Fruit fly (Drosophila melanogaster) whole organism, pupa: ENCODE data around the gene CG11403.

Source experiments
- CG10348 ChIP-seq: fragments of 200-800 bp; sonication (Bioruptor generic); IDR thresholded peaks from 2 replicates; pipeline ENCODE4 v1.3.6; 2022; ENCODE audit warnings: missing biosample characterization, missing genetic modification characterization
- CG12605 ChIP-seq: fragments of 200-800 bp; sonication (Bioruptor generic); IDR thresholded peaks from 2 replicates; pipeline ENCODE4 v1.3.6; 2022; ENCODE audit warnings: missing biosample characterization, missing genetic modification characterization
- CG13204 ChIP-seq: fragments of 200-800 bp; sonication (Bioruptor generic); optimal IDR thresholded peaks from 2 replicates; lab custom pipeline; 2018; ENCODE audit warnings: missing biosample characterization, mild to moderate bottlenecking, missing genetic modification characterization, moderate library complexity
- CG14655 ChIP-seq: fragments of 200-800 bp; sonication (Bioruptor generic); optimal IDR thresholded peaks from 3 replicates; lab custom pipeline; 2017; ENCODE audit warnings: mild to moderate bottlenecking, missing biosample characterization, missing genetic modification reagents, missing genetic modification characterization
- CG15710 ChIP-seq: fragments of 200-800 bp; sonication (Bioruptor generic); optimal IDR thresholded peaks from 2 replicates; lab custom pipeline; 2018; ENCODE audit warnings: missing biosample characterization, mild to moderate bottlenecking, missing genetic modification characterization, moderate library complexity
- CG17806 ChIP-seq: fragments of 200-800 bp; sonication (Bioruptor generic); optimal IDR thresholded peaks from 2 replicates; lab custom pipeline; 2018; ENCODE audit warnings: missing biosample characterization, mild to moderate bottlenecking, missing genetic modification characterization, moderate library complexity
- CG32121 ChIP-seq: fragments of 200-800 bp; sonication (Bioruptor generic); IDR thresholded peaks from 2 replicates; pipeline ENCODE4 v1.3.6; 2022; ENCODE audit warnings: missing biosample characterization, missing genetic modification characterization
- CG34367 ChIP-seq: fragments of 200-800 bp; sonication (Bioruptor generic); optimal IDR thresholded peaks from 2 replicates; lab custom pipeline; 2018; ENCODE audit warnings: missing biosample characterization, mild to moderate bottlenecking, missing genetic modification characterization
- CG4496 ChIP-seq: fragments of 200-800 bp; sonication (Bioruptor generic); IDR thresholded peaks from 3 replicates; pipeline ENCODE4 v1.3.6; 2022; ENCODE audit warnings: missing biosample characterization, missing genetic modification characterization
- CG8159 ChIP-seq: fragments of 200-800 bp; sonication (Bioruptor generic); optimal IDR thresholded peaks from 3 replicates; lab custom pipeline; 2018; ENCODE audit warnings: missing biosample characterization, mild to moderate bottlenecking, missing genetic modification characterization, moderate library complexity
- CG8301 ChIP-seq: fragments of 200-800 bp; sonication (Bioruptor generic); optimal IDR thresholded peaks from 2 replicates; lab custom pipeline; 2018; ENCODE audit warnings: missing biosample characterization, mild to moderate bottlenecking, missing genetic modification characterization
- CG9948 ChIP-seq: fragments of 200-800 bp; sonication (Bioruptor generic); optimal IDR thresholded peaks from 2 replicates; lab custom pipeline; 2018; ENCODE audit warnings: missing biosample characterization, mild to moderate bottlenecking, missing genetic modification characterization, moderate library complexity
- D1 ChIP-seq: fragments of 200-800 bp; sonication (Bioruptor generic); optimal IDR thresholded peaks from 2 replicates; lab custom pipeline; 2018; ENCODE audit warnings: missing biosample characterization, mild to moderate bottlenecking, missing genetic modification characterization, moderate library complexity
- EcR ChIP-seq: fragments of 200-800 bp; sonication (Bioruptor generic); optimal IDR thresholded peaks from 3 replicates; lab custom pipeline; 2019; ENCODE audit warnings: missing biosample characterization, missing genetic modification characterization, mild to moderate bottlenecking, moderate library complexity, missing genetic modification reagents
- Ets98B ChIP-seq: fragments of 200-800 bp; sonication (Bioruptor generic); IDR thresholded peaks from 2 replicates; pipeline ENCODE4 v1.3.6; 2022; ENCODE audit warnings: missing biosample characterization, missing genetic modification characterization
- Pif1A ChIP-seq: fragments of 200-800 bp; sonication (Bioruptor generic); optimal IDR thresholded peaks from 3 replicates; lab custom pipeline; 2016; ENCODE audit warnings: missing biosample characterization, missing genetic modification characterization
- Pif1B ChIP-seq: fragments of 200-800 bp; sonication (Bioruptor generic); optimal IDR thresholded peaks from 3 replicates; lab custom pipeline; 2016; ENCODE audit warnings: missing biosample characterization, missing genetic modification characterization
- Snoo ChIP-seq: fragments of 200-800 bp; sonication (Bioruptor generic); optimal IDR thresholded peaks from 3 replicates; lab custom pipeline; 2017; ENCODE audit warnings: missing biosample characterization, mild to moderate bottlenecking, missing genetic modification characterization, inconsistent platforms
- fd96Ca ChIP-seq: fragments of 200-800 bp; sonication (Bioruptor generic); IDR thresholded peaks from 3 replicates; pipeline ENCODE4 v1.3.6; 2022; ENCODE audit warnings: missing biosample characterization, missing genetic modification characterization
- gl ChIP-seq: fragments of 200-800 bp; sonication (Bioruptor generic); optimal IDR thresholded peaks from 2 replicates; lab custom pipeline; 2018; ENCODE audit warnings: missing biosample characterization, mild to moderate bottlenecking, missing genetic modification characterization
- rn ChIP-seq: fragments of 200-800 bp; sonication (Bioruptor generic); IDR thresholded peaks from 2 replicates; pipeline ENCODE4 v1.3.6; 2022; ENCODE audit warnings: missing biosample characterization, missing genetic modification characterization

The CG11403 gene

dm6 chrX:1275018-1275820, 35.5 kb upstream of the CG11403 start, which contains the start of gene Atf3:
Gene Atf3 (minus strand): TSS chrX:1275284.
- TF ChIP-seq CG9948 (tag; lab: Kevin White, UChicago) (peak; percentile 85), CG13204 (GFP tag; lab: Kevin White, UChicago) (peak; percentile 12), Pif1A (GFP tag; lab: Kevin White, UChicago) (peak; percentile 91), gl (tag; lab: Kevin White, UChicago) (peak; percentile 46), CG14655 (GFP tag; lab: Kevin White, UChicago) (peak; percentile 90), CG8301 (tag; lab: Kevin White, UChicago) (peak; percentile 93), CG10348 (GFP tag; lab: Robert Waterston, UW) (peak; percentile 97), CG17806 (tag; lab: Kevin White, UChicago) (peak; percentile 81), CG12605 (GFP tag; lab: Robert Waterston, UW) (peak; percentile 86), fd96Ca (peak; percentile 98), CG8159 (tag; lab: Kevin White, UChicago) (peak; percentile 79), Pif1B (GFP tag; lab: Kevin White, UChicago) (peak; percentile 82), CG15710 (tag; lab: Kevin White, UChicago) (peak; percentile 83), EcR (GFP tag; lab: Kevin White, UChicago) (no peak), Snoo (tag; lab: Kevin White, UChicago) (peak; percentile 80), CG4496 (GFP tag; lab: Robert Waterston, UW) (peak; percentile 98), CG34367 (peak; percentile 77), D1 (no peak), CG32121 (GFP tag; lab: Robert Waterston, UW) (peak; percentile 97), Ets98B (GFP tag; lab: Robert Waterston, UW) (peak; percentile 95), rn (GFP tag; lab: Robert Waterston, UW) (peak; percentile 91)

dm6 chrX:1272848-1273247, 33.2 kb upstream of the CG11403 start:
- TF ChIP-seq CG12605 (GFP tag; lab: Robert Waterston, UW) (no peak), D1 (no peak), Pif1A (GFP tag; lab: Kevin White, UChicago) (no peak), EcR (GFP tag; lab: Kevin White, UChicago) (no peak)

dm6 chrX:1271080-1271479, 31.4 kb upstream of the CG11403 start:
- TF ChIP-seq Pif1B (GFP tag; lab: Kevin White, UChicago) (no peak), CG13204 (GFP tag; lab: Kevin White, UChicago) (no peak), Snoo (tag; lab: Kevin White, UChicago) (no peak), CG12605 (GFP tag; lab: Robert Waterston, UW) (peak; percentile 49), CG9948 (tag; lab: Kevin White, UChicago) (no peak), CG10348 (GFP tag; lab: Robert Waterston, UW) (no peak), Pif1A (GFP tag; lab: Kevin White, UChicago) (no peak), D1 (no peak), CG32121 (GFP tag; lab: Robert Waterston, UW) (no peak; the same call in 1 of the 2 replicates), CG14655 (GFP tag; lab: Kevin White, UChicago) (no peak), CG4496 (GFP tag; lab: Robert Waterston, UW) (peak; percentile 25; the same call in 1 of the 3 replicates), Ets98B (GFP tag; lab: Robert Waterston, UW) (no peak), CG8159 (tag; lab: Kevin White, UChicago) (no peak), CG15710 (tag; lab: Kevin White, UChicago) (no peak), CG17806 (tag; lab: Kevin White, UChicago) (no peak), CG8301 (tag; lab: Kevin White, UChicago) (no peak), fd96Ca (no peak), CG34367 (no peak)

dm6 chrX:1270655-1271054, 31.0 kb upstream of the CG11403 start:
- TF ChIP-seq Ets98B (GFP tag; lab: Robert Waterston, UW): no peak
- TF ChIP-seq Snoo (tag; lab: Kevin White, UChicago): peak; percentile 23
- TF ChIP-seq CG8301 (tag; lab: Kevin White, UChicago): peak; percentile 9
- no peak for TF ChIP-seq rn (GFP tag; lab: Robert Waterston, UW)
- peak; percentile 11 for TF ChIP-seq CG15710 (tag; lab: Kevin White, UChicago)
- TF ChIP-seq fd96Ca: 0 out of 3 replicates have a peak, but pooled peaks have one; percentile 14
- TF ChIP-seq gl (tag; lab: Kevin White, UChicago): no peak
- TF ChIP-seq CG4496 (GFP tag; lab: Robert Waterston, UW): peak; percentile 41; the same call in 1 of the 3 replicates
- TF ChIP-seq CG8159 (tag; lab: Kevin White, UChicago): peak; percentile 19
- peak; percentile 37; the same call in 1 of the 2 replicates for TF ChIP-seq CG32121 (GFP tag; lab: Robert Waterston, UW)
- TF ChIP-seq, all 21 proteins: peak for 7

dm6 chrX:1270183-1270582, 30.5 kb upstream of the CG11403 start:
- TF ChIP-seq CG14655 (GFP tag; lab: Kevin White, UChicago): no peak
- no peak for TF ChIP-seq CG34367
- no peak for TF ChIP-seq CG32121 (GFP tag; lab: Robert Waterston, UW)
- TF ChIP-seq D1: no peak
- no peak for TF ChIP-seq gl (tag; lab: Kevin White, UChicago)
- TF ChIP-seq EcR (GFP tag; lab: Kevin White, UChicago): no peak
- TF ChIP-seq CG4496 (GFP tag; lab: Robert Waterston, UW): no peak
- TF ChIP-seq CG10348 (GFP tag; lab: Robert Waterston, UW): no peak
- TF ChIP-seq CG9948 (tag; lab: Kevin White, UChicago): no peak
- TF ChIP-seq Pif1B (GFP tag; lab: Kevin White, UChicago): no peak
- TF ChIP-seq CG13204 (GFP tag; lab: Kevin White, UChicago): no peak
- TF ChIP-seq CG17806 (tag; lab: Kevin White, UChicago): no peak
- TF ChIP-seq CG12605 (GFP tag; lab: Robert Waterston, UW): no peak
- TF ChIP-seq Ets98B (GFP tag; lab: Robert Waterston, UW): no peak
- TF ChIP-seq CG8301 (tag; lab: Kevin White, UChicago): no peak
- TF ChIP-seq rn (GFP tag; lab: Robert Waterston, UW): no peak
- no peak for TF ChIP-seq Snoo (tag; lab: Kevin White, UChicago)
